Fruit fly (Drosophila melanogaster): ENCODE data around the gene CG8478.

CG8478 gene

DNA sequence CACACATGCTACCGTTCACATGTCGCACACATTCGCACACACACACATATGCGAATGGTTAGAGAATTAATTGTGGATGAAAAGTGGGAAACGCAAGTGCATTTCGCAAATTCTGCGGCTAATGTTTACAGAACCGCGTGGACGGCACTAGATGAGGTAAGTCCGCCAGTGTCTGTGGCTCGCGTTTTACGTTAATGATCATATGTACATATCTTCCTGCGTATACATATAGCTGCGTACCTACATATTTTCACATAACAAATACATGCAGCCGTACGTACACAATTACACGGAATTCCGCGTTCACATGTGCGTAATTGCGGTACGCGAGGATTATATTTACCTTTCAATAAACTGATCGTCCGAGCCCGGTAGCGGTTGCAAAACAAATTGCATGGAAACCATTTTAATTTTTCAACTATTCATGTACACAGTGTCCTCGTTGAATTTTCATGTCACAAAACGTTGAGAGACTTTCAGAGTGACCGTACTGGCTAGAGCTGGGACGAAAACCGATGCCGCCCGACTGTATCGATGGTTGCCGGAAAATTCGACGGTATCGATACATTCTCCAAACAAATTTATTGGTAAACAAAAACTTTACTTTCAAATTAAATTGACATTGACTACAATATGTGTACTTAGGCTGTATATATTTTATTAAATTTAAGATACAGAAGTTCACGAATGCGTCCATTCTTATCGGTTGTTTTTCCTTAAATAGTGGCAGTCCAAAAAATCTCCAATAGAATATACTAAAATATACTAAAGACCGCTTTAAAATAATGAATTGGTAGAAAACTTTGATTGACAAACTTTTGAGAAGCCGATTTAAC, 38.1 kb upstream of the CG8478 start, which contains the start of gene hyd (continued):
- TF ChIP-seq amos (GFP tag; IDR thresholded peaks at IDR 0.05; ENCODE audit: partially characterized antibody) (peak; percentile 90), ara (GFP tag; IDR thresholded peaks at IDR 0.05) (no peak), Doc3 (GFP tag; IDR thresholded peaks at IDR 0.05; ENCODE audit: partially characterized antibody) (peak; percentile 78; the same call in 2 of the 3 replicates), stwl (tag; optimal IDR thresholded peaks at IDR 0.05) (peak; percentile 62), Oli (tag; optimal IDR thresholded peaks at IDR 0.05) (no peak), mam (GFP tag; optimal IDR thresholded peaks at IDR 0.05) (no peak), Hr51 (GFP tag; optimal IDR thresholded peaks at IDR 0.05) (no peak), Pdp1 (GFP tag; optimal IDR thresholded peaks at IDR 0.05) (no peak), CG17328 (GFP tag; IDR thresholded peaks at IDR 0.05) (no peak), CG14667 (GFP tag; IDR thresholded peaks at IDR 0.05) (no peak), tna (GFP tag; IDR thresholded peaks at IDR 0.05; ENCODE audit: partially characterized antibody) (peak; percentile 77), CG10147 (GFP tag; optimal IDR thresholded peaks at IDR 0.05) (no peak), ato (GFP tag; IDR thresholded peaks at IDR 0.05; ENCODE audit: partially characterized antibody) (peak; percentile 73), nerfin-2 (GFP tag; IDR thresholded peaks at IDR 0.05; ENCODE audit: partially characterized antibody) (peak; percentile 61; the same call in 1 of the 2 replicates), CG3847 (GFP tag; IDR thresholded peaks at IDR 0.05) (no peak), dati (GFP tag; IDR thresholded peaks at IDR 0.05) (no peak), pan (optimal IDR thresholded peaks at IDR 0.05) (no peak), pan (GFP tag; optimal IDR thresholded peaks at IDR 0.05 in 1 of 2, IDR thresholded peaks at IDR 0.05 in 1 of 2) (no peak), cg (GFP tag; optimal IDR thresholded peaks at IDR 0.05) (peak; percentile 98), corto (GFP tag; optimal IDR thresholded peaks at IDR 0.05) (no peak), CG9437 (GFP tag; optimal IDR thresholded peaks at IDR 0.05) (peak; percentile 83), knrl (GFP tag; IDR thresholded peaks at IDR 0.05; ENCODE audit: partially characterized antibody) (peak; percentile 84), CG12659 (GFP tag; optimal IDR thresholded peaks at IDR 0.05) (peak; percentile 77), H2.0 (GFP tag; IDR thresholded peaks at IDR 0.05) (no peak), chinmo (GFP tag; IDR thresholded peaks at IDR 0.05; ENCODE audit: partially characterized antibody) (peak; percentile 72; the same call in 1 of the 4 replicates), crol (GFP tag; IDR thresholded peaks at IDR 0.05) (no peak), Lim3 (GFP tag; IDR thresholded peaks at IDR 0.05) (no peak), CG6791 (GFP tag; IDR thresholded peaks at IDR 0.05; ENCODE audit: partially characterized antibody) (peak; percentile 88), slbo (GFP tag; IDR thresholded peaks at IDR 0.05) (no peak; the same call in 1 of the 2 replicates), CG8290 (GFP tag; optimal IDR thresholded peaks at IDR 0.05) (no peak), CG8290 (tag; optimal IDR thresholded peaks at IDR 0.05) (no peak), Side (GFP tag; optimal IDR thresholded peaks at IDR 0.05) (no peak)

DNA sequence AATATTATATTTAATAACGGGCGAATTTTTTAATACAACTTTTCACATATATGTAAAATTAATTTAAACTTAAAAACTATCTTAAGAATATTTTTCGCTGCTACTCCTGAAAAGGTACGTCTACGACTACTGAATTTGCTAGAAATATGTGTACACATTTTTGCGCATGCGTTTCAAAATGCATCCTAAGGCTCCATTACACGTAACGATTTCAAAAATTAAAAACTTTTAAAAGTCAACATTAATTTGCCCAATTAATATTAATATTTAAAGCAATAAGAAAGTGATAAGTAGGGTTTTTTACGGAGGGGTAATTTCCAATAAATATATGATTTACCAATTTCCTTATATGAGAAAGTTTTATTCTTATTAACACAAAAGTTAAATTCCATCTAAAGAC, 32.7 kb upstream of the CG8478 start, which contains the start of gene FoxP:
TSS of gene FoxP (minus strand) at position 89 of the 400 bp plus-strand sequence.
- peak; percentile 61 for TF ChIP-seq CG18764 (GFP tag; optimal IDR thresholded peaks at IDR 0.05)
- TF ChIP-seq CG10274 (GFP tag; optimal IDR thresholded peaks at IDR 0.05) = no peak
- TF ChIP-seq CG13424 (tag; optimal IDR thresholded peaks at IDR 0.05) = peak; percentile 47
- no peak for TF ChIP-seq Sox102F (GFP tag; optimal IDR thresholded peaks at IDR 0.05)
- peak; percentile 88 for TF ChIP-seq ewg (GFP tag; optimal IDR thresholded peaks at IDR 0.05)
- peak; percentile 62 for TF ChIP-seq CG30020 (tag; optimal IDR thresholded peaks at IDR 0.05)
- no peak for TF ChIP-seq ssp (GFP tag; IDR thresholded peaks at IDR 0.05)
- TF ChIP-seq Usf (GFP tag; optimal IDR thresholded peaks at IDR 0.05) = no peak
- peak; percentile 24 for TF ChIP-seq phol (tag; optimal IDR thresholded peaks at IDR 0.05)
- peak; percentile 24 for TF ChIP-seq CG10979 (tag; optimal IDR thresholded peaks at IDR 0.05)
- peak; percentile 46 for TF ChIP-seq gem (tag; optimal IDR thresholded peaks at IDR 0.05)
- peak; percentile 25 for TF ChIP-seq CG14710 (tag; optimal IDR thresholded peaks at IDR 0.05)
- no peak for TF ChIP-seq slou (GFP tag; optimal IDR thresholded peaks at IDR 0.05)
- peak; percentile 19 for TF ChIP-seq PHDP (tag; optimal IDR thresholded peaks at IDR 0.05)
- TF ChIP-seq Mrtf (GFP tag; IDR thresholded peaks at IDR 0.05) = no peak
- no peak for TF ChIP-seq CG12744 (GFP tag; optimal IDR thresholded peaks at IDR 0.05)

Data from whole organism, embryonic.